Worm (Caenorhabditis elegans) whole organism, L3 larva: ENCODE data around the gene C04H4.1.

Experiments used
- R02D3.7 ChIP-seq: fragments of 150-350 bp; optimal IDR thresholded peaks from 2 replicates; lab custom pipeline; 2014; ENCODE audit warnings: missing biosample characterization, missing genetic modification characterization
- ZK546.5 ChIP-seq: sonication (generic microtip); optimal IDR thresholded peaks from 2 replicates; lab custom pipeline; 2017; ENCODE audit warnings: missing biosample characterization, missing genetic modification characterization
- aly-2 ChIP-seq: fragments of 150-350 bp; optimal IDR thresholded peaks from 2 replicates; lab custom pipeline; 2014; ENCODE audit warnings: missing biosample characterization, missing genetic modification characterization
- ama-1 ChIP-seq: fragments of 150-350 bp; optimal IDR thresholded peaks from 2 replicates; lab custom pipeline; 2018
- ceh-28 ChIP-seq: fragments of 150-350 bp; optimal IDR thresholded peaks from 2 replicates; lab custom pipeline; 2014; ENCODE audit warnings: missing biosample characterization, missing genetic modification reagents, missing genetic modification characterization
- ceh-82 ChIP-seq: fragments of 150-350 bp; optimal IDR thresholded peaks from 2 replicates; lab custom pipeline; 2014; ENCODE audit warnings: missing biosample characterization, missing genetic modification characterization
- daf-12 ChIP-seq: fragments of 150-350 bp; optimal IDR thresholded peaks from 2 replicates; lab custom pipeline; 2014; ENCODE audit warnings: missing biosample characterization, missing genetic modification reagents, missing genetic modification characterization
- egl-27 ChIP-seq: sonication (generic microtip); optimal IDR thresholded peaks from 4 replicates; lab custom pipeline; 2017; ENCODE audit warnings: missing biosample characterization, missing genetic modification reagents, missing genetic modification characterization
- egl-5 ChIP-seq: fragments of 150-350 bp; optimal IDR thresholded peaks from 2 replicates; lab custom pipeline; 2017; ENCODE audit warnings: missing biosample characterization, missing genetic modification reagents, missing genetic modification characterization, inconsistent platforms
- elt-2 ChIP-seq: sonication (generic microtip); optimal IDR thresholded peaks from 2 replicates; lab custom pipeline; 2016; ENCODE audit warnings: missing genetic modification reagents, mild to moderate bottlenecking, missing genetic modification characterization, missing compliant biosample characterization
- elt-3 ChIP-seq, 3 experiments: fragments of 150-350 bp in 1 of 3; sonication (generic microtip) in 2 of 3; optimal IDR thresholded peaks; 2 replicates in 2 of 3; 4 replicates in 1 of 3; lab custom pipeline; 2014 to 2017; ENCODE audit warnings: missing biosample characterization in 3 of 3, missing genetic modification characterization in 3 of 3
- fkh-10 ChIP-seq: sonication (generic microtip); optimal IDR thresholded peaks from 2 replicates; lab custom pipeline; 2017; ENCODE audit warnings: missing biosample characterization, missing genetic modification reagents, missing genetic modification characterization
- fkh-2 ChIP-seq: fragments of 150-350 bp; optimal IDR thresholded peaks from 2 replicates; lab custom pipeline; 2014; ENCODE audit warnings: missing biosample characterization, missing genetic modification reagents, missing genetic modification characterization
- fos-1 ChIP-seq: fragments of 150-350 bp; optimal IDR thresholded peaks from 2 replicates; lab custom pipeline; 2014; ENCODE audit warnings: missing biosample characterization, missing genetic modification characterization
- hmg-11 ChIP-seq: sonication (generic microtip); optimal IDR thresholded peaks from 2 replicates; lab custom pipeline; 2016; ENCODE audit warnings: missing genetic modification characterization, missing compliant biosample characterization
- jun-1 ChIP-seq: fragments of 150-350 bp; optimal IDR thresholded peaks from 2 replicates; lab custom pipeline; 2014; ENCODE audit warnings: missing biosample characterization, missing genetic modification reagents, missing genetic modification characterization
- lin-15B ChIP-seq: fragments of 150-350 bp; optimal IDR thresholded peaks from 2 replicates; lab custom pipeline; 2014; ENCODE audit warnings: missing biosample characterization, missing genetic modification characterization
- lin-39 ChIP-seq: fragments of 150-350 bp; optimal IDR thresholded peaks from 2 replicates; lab custom pipeline; 2018; ENCODE audit warnings: missing biosample characterization, missing genetic modification reagents, missing genetic modification characterization
- lsy-12 ChIP-seq: sonication (generic microtip); optimal IDR thresholded peaks from 2 replicates; lab custom pipeline; 2016; ENCODE audit warnings: mild to moderate bottlenecking, missing genetic modification characterization, missing compliant biosample characterization
- mdl-1 ChIP-seq: fragments of 150-350 bp; optimal IDR thresholded peaks from 2 replicates; lab custom pipeline; 2014; ENCODE audit warnings: missing biosample characterization, missing genetic modification characterization
- mml-1 ChIP-seq: fragments of 150-350 bp; sonication (generic microtip); optimal IDR thresholded peaks from 3 replicates; lab custom pipeline; 2014; ENCODE audit warnings: missing biosample characterization, missing genetic modification characterization
- nfya-1 ChIP-seq: sonication (generic microtip); optimal IDR thresholded peaks from 2 replicates; lab custom pipeline; 2017; ENCODE audit warnings: missing genetic modification characterization, mild to moderate bottlenecking, missing compliant biosample characterization, antibody characterized with exemption, moderate library complexity; ENCODE audit not compliant: insufficient read depth
- nhr-11 ChIP-seq: fragments of 150-350 bp; optimal IDR thresholded peaks from 2 replicates; lab custom pipeline; 2014; ENCODE audit warnings: missing biosample characterization, missing genetic modification characterization
- nhr-12 ChIP-seq: fragments of 150-350 bp; optimal IDR thresholded peaks from 2 replicates; lab custom pipeline; 2014; ENCODE audit warnings: missing biosample characterization, missing genetic modification characterization
- nhr-23 ChIP-seq: fragments of 150-350 bp; optimal IDR thresholded peaks from 2 replicates; lab custom pipeline; 2014; ENCODE audit warnings: missing biosample characterization, missing genetic modification reagents, missing genetic modification characterization
- nhr-237 ChIP-seq: fragments of 150-350 bp; optimal IDR thresholded peaks from 2 replicates; lab custom pipeline; 2014; ENCODE audit warnings: missing biosample characterization, missing genetic modification characterization
- nhr-25 ChIP-seq: sonication (generic microtip); optimal IDR thresholded peaks from 2 replicates; lab custom pipeline; 2017; ENCODE audit warnings: missing biosample characterization, missing genetic modification characterization
- nhr-28 ChIP-seq: fragments of 150-350 bp; optimal IDR thresholded peaks from 2 replicates; lab custom pipeline; 2014; ENCODE audit warnings: missing biosample characterization, missing genetic modification characterization
- nhr-43 ChIP-seq: sonication (generic microtip); optimal IDR thresholded peaks from 2 replicates; lab custom pipeline; 2016; ENCODE audit warnings: mild to moderate bottlenecking, missing genetic modification characterization, missing compliant biosample characterization; ENCODE audit not compliant: poor library complexity, severe bottlenecking
- nhr-67 ChIP-seq: fragments of 150-350 bp; optimal IDR thresholded peaks from 2 replicates; lab custom pipeline; 2014; ENCODE audit warnings: missing biosample characterization, missing genetic modification characterization
- nhr-76 ChIP-seq: fragments of 150-350 bp; sonication (generic microtip); optimal IDR thresholded peaks from 5 replicates; lab custom pipeline; 2014; ENCODE audit warnings: missing biosample characterization, missing genetic modification characterization
- nhr-77 ChIP-seq: fragments of 150-350 bp; optimal IDR thresholded peaks from 2 replicates; lab custom pipeline; 2014; ENCODE audit warnings: missing biosample characterization, missing genetic modification characterization
- pha-4 ChIP-seq: fragments of 150-350 bp; optimal IDR thresholded peaks from 2 replicates; lab custom pipeline; 2014; ENCODE audit warnings: missing biosample characterization, missing genetic modification reagents, missing genetic modification characterization
- pqm-1 ChIP-seq: fragments of 150-350 bp; optimal IDR thresholded peaks from 2 replicates; lab custom pipeline; 2017; ENCODE audit warnings: missing biosample characterization, missing genetic modification characterization, inconsistent platforms
- sea-2 ChIP-seq: fragments of 150-350 bp; sonication (generic microtip); optimal IDR thresholded peaks from 4 replicates; lab custom pipeline; 2014; ENCODE audit warnings: missing biosample characterization, missing genetic modification reagents, missing genetic modification characterization
- skn-1 ChIP-seq: fragments of 150-350 bp; optimal IDR thresholded peaks from 2 replicates; lab custom pipeline; 2014; ENCODE audit warnings: missing biosample characterization, missing genetic modification characterization
- snpc-4 ChIP-seq: fragments of 150-350 bp; optimal IDR thresholded peaks from 2 replicates; lab custom pipeline; 2014; ENCODE audit warnings: missing biosample characterization, missing genetic modification characterization
- tbx-2 ChIP-seq: sonication (generic microtip); optimal IDR thresholded peaks from 2 replicates; lab custom pipeline; 2016; ENCODE audit warnings: mild to moderate bottlenecking, missing genetic modification characterization, missing compliant biosample characterization
- unc-62 ChIP-seq: fragments of 150-350 bp; sonication (generic microtip); optimal IDR thresholded peaks from 4 replicates; lab custom pipeline; 2014; ENCODE audit warnings: missing biosample characterization, missing genetic modification reagents, missing genetic modification characterization
- ztf-11 ChIP-seq: fragments of 150-350 bp; optimal IDR thresholded peaks from 2 replicates; lab custom pipeline; 2014; ENCODE audit warnings: missing biosample characterization, missing genetic modification characterization
- ztf-4 ChIP-seq: fragments of 150-350 bp; optimal IDR thresholded peaks from 2 replicates; lab custom pipeline; 2014; ENCODE audit warnings: missing biosample characterization, missing genetic modification characterization

C04H4.1 gene

DNA sequence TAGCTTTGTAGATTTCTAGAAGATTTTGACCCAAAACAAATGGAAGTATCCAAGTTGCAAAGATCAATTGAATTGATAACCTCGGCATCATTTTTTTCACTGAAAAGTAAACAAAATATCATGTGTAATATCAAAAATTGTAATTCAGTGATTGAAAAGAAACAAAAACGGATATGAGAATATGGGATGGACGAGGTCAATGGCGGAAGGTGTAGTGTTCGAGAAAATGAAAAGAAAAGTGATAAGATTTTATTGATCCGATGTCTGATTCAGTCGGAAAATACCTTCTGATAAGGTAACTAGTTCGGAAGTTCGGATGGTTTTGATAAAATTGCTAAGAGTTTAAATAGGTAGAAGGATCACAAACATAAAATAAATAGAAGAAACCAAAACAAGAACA lies 20.6 kb upstream of the C04H4.1 start, which contains the start of gene ZK669.2:
TSS of gene ZK669.2 (minus strand) at position 101 of the 400 bp plus-strand sequence.
- no peak for TF ChIP-seq nhr-12
- peak; percentile 31 for TF ChIP-seq nhr-23 (tag; lab: Kevin White, UChicago)

DNA sequence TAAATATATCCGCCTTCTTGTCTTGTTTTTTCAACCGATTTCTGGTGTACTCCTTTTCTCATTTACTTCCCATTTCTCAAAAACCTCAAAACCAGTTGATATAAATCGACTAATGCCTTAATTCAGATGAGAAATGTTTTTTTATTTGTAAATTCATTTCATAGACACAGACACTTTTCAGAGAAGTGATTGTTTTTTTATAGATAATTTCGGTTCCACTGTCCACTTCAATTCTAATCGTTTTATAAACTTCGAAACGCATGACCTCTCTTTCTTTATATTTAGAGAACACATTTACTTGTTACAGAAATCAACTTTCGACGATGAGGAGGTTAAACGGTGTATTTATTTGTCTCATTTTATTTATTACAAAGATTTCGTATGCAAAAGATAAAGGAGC lies 17.8 kb upstream of the C04H4.1 start, which contains the start of gene ZK669.3:
TSS of gene ZK669.3 (plus strand) at position 301 of the 400 bp plus-strand sequence.
- TF ChIP-seq sea-2 (no peak), nhr-25 (tag; lab: Kevin White, UChicago) (no peak), nhr-23 (tag; lab: Kevin White, UChicago) (no peak), fkh-10 (GFP tag; lab: Kevin White, UChicago) (no peak), ceh-82 (tag; lab: Kevin White, UChicago) (no peak), fkh-2 (tag; lab: Kevin White, UChicago) (no peak), elt-2 (tag; lab: Kevin White, UChicago) (no peak), tbx-2 (tag; lab: Kevin White, UChicago) (no peak), unc-62 (GFP tag; lab: Kevin White, UChicago) (no peak), jun-1 (tag; lab: Kevin White, UChicago) (no peak), nhr-67 (tag; lab: Kevin White, UChicago) (no peak), lin-15B (tag; lab: Kevin White, UChicago) (no peak), ztf-11 (tag; lab: Kevin White, UChicago) (no peak), skn-1 (tag; lab: Kevin White, UChicago) (no peak), mdl-1 (tag; lab: Kevin White, UChicago) (no peak), aly-2 (no peak), ZK546.5 (tag; lab: Kevin White, UChicago) (no peak)

DNA sequence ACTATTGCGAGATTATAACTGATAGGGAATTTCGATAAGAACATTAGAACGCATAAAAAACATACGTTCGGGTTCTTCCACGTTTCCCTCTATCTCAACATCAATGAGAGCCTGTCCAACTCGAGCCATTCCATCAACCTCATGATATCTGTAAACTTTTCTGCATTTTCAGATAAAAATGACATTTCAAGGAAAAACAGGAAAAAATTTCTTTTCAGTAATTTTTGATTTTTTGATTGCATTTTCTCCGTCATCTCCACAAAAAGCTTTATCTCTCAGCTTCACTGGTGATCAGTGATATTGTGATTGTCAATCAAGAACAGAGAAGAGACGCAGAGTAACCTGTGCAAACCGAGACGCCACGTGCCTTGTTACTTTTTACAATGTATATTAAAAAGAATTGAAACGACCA lies 14.3 kb upstream of the C04H4.1 start:
- TF ChIP-seq ama-1 (lab: Kevin White, UChicago): no peak
- TF ChIP-seq pqm-1: peak; percentile 30
- no peak for TF ChIP-seq ZK546.5 (tag; lab: Kevin White, UChicago)
- TF ChIP-seq elt-2 (tag; lab: Kevin White, UChicago): peak; percentile 84

DNA sequence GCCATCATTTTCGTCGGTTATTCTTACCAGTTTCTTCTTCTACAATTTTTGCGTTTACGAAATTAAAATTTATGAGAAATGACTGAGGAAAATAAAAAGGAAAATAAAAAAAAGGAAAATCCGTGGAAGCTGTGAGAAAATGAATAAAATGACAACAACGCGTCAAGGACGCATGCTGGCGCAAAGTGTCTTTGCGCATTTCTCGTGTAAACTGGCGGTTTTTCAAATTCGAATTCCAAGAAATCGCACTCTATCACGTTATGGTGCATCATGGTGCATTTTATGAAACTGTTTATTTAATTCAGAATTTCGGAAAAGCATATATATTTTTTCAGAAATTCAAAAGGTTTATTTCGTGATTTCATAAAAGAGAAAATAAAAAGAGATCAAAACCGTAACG lies 13.5 kb upstream of the C04H4.1 start, which contains the start of gene dbt-1:
TSS of gene dbt-1 (minus strand) at position 39 of the 400 bp plus-strand sequence.
- no peak for TF ChIP-seq egl-5
- TF ChIP-seq hmg-11 (tag; lab: Kevin White, UChicago): peak; percentile 79
- no peak for TF ChIP-seq mml-1 (tag; lab: Kevin White, UChicago)
- TF ChIP-seq ztf-4: peak; percentile 49
- no peak for TF ChIP-seq skn-1 (tag; lab: Kevin White, UChicago)
- TF ChIP-seq tbx-2 (tag; lab: Kevin White, UChicago): peak; percentile 62
- no peak for TF ChIP-seq fos-1 (tag; lab: Kevin White, UChicago)
- TF ChIP-seq pqm-1: peak; percentile 36
- peak; percentile 86 for TF ChIP-seq nfya-1 (tag; lab: Kevin White, UChicago)
- TF ChIP-seq elt-3 (tag; optimal IDR thresholded peaks at IDR 0.05; lab: Kevin White, UChicago): no peak
- peak; percentile 81 for TF ChIP-seq pha-4 (tag; lab: Kevin White, UChicago)
- peak; percentile 75 for TF ChIP-seq R02D3.7 (tag; lab: Kevin White, UChicago)
- peak; percentile 42 for TF ChIP-seq elt-2 (tag; lab: Kevin White, UChicago)
- peak; percentile 44 for TF ChIP-seq mdl-1 (tag; lab: Kevin White, UChicago)
- TF ChIP-seq nhr-28: no peak
- no peak for TF ChIP-seq ZK546.5 (tag; lab: Kevin White, UChicago)
- TF ChIP-seq nhr-67 (tag; lab: Kevin White, UChicago): no peak
- no peak for TF ChIP-seq nhr-12
- peak; percentile 29 for TF ChIP-seq ceh-82 (tag; lab: Kevin White, UChicago)
- peak; percentile 77 for TF ChIP-seq lin-15B (tag; lab: Kevin White, UChicago)
- TF ChIP-seq nhr-25 (tag; lab: Kevin White, UChicago): peak; percentile 78
- peak; percentile 22 for TF ChIP-seq nhr-11 (tag; lab: Kevin White, UChicago)
- TF ChIP-seq nhr-76 (tag; lab: Kevin White, UChicago): no peak
- TF ChIP-seq unc-62 (GFP tag; lab: Kevin White, UChicago): no peak
- TF ChIP-seq nhr-237: no peak
- no peak for TF ChIP-seq aly-2
- peak; percentile 70 for TF ChIP-seq nhr-43
- TF ChIP-seq ama-1 (lab: Kevin White, UChicago): peak; percentile 65
- peak; percentile 79 for TF ChIP-seq nhr-23 (tag; lab: Kevin White, UChicago)
- no peak for TF ChIP-seq daf-12 (tag; lab: Kevin White, UChicago)
- peak; percentile 67 for TF ChIP-seq nhr-77 (tag; lab: Kevin White, UChicago)
- peak; percentile 63 for TF ChIP-seq ceh-28 (tag; lab: Kevin White, UChicago)
- TF ChIP-seq jun-1 (tag; lab: Kevin White, UChicago): peak; percentile 75
- TF ChIP-seq lsy-12 (tag; lab: Kevin White, UChicago): peak; percentile 68
- no peak for TF ChIP-seq egl-27 (tag; lab: Kevin White, UChicago)
- TF ChIP-seq snpc-4: peak; percentile 39
- TF ChIP-seq lin-39 (tag; lab: Kevin White, UChicago): peak; percentile 84
